Fruit fly (Drosophila melanogaster) whole organism, embryonic: Measurements from ENCODE around the gene dpr2.

ENCODE experiments used
- Bdp1 ChIP-seq: fragments of 200-800 bp; sonication (Bioruptor generic); optimal IDR thresholded peaks from 3 replicates; lab custom pipeline; 2016; ENCODE audit warnings: missing biosample characterization, missing genetic modification characterization
- CG10565 ChIP-seq: fragments of 200-800 bp; sonication (Bioruptor generic); optimal IDR thresholded peaks from 3 replicates; lab custom pipeline; 2016; ENCODE audit warnings: missing biosample characterization, mild to moderate bottlenecking, missing genetic modification characterization
- CG11085 ChIP-seq: fragments of 200-800 bp; sonication (Bioruptor generic); IDR thresholded peaks from 2 replicates; pipeline ENCODE4 v1.3.6; 2022; ENCODE audit warnings: missing biosample characterization, missing genetic modification characterization
- CG12299 ChIP-seq: fragments of 200-800 bp; sonication (Bioruptor generic); optimal IDR thresholded peaks from 2 replicates; lab custom pipeline; 2018; ENCODE audit warnings: missing biosample characterization, mild to moderate bottlenecking, missing genetic modification characterization
- CG1602 ChIP-seq: fragments of 200-800 bp; sonication (Bioruptor generic); optimal IDR thresholded peaks from 3 replicates; lab custom pipeline; 2016; ENCODE audit warnings: missing biosample characterization, missing genetic modification characterization
- CG17802 ChIP-seq: fragments of 200-800 bp; sonication (Bioruptor generic); optimal IDR thresholded peaks from 2 replicates; lab custom pipeline; 2018; ENCODE audit warnings: missing biosample characterization, mild to moderate bottlenecking, missing genetic modification characterization, moderate library complexity
- CG18262 ChIP-seq: fragments of 200-800 bp; optimal IDR thresholded peaks from 3 replicates; lab custom pipeline; 2019; ENCODE audit warnings: missing biosample characterization, mild to moderate bottlenecking, missing genetic modification characterization, moderate library complexity
- CG18599 ChIP-seq: fragments of 200-800 bp; sonication (Bioruptor generic); optimal IDR thresholded peaks from 3 replicates; lab custom pipeline; 2017; ENCODE audit warnings: missing biosample characterization, missing genetic modification characterization, mild to moderate bottlenecking, moderate library complexity, missing genetic modification reagents
- CG3281 ChIP-seq: fragments of 200-800 bp; sonication (Bioruptor generic); optimal IDR thresholded peaks from 3 replicates; lab custom pipeline; 2017; ENCODE audit warnings: missing biosample characterization, mild to moderate bottlenecking, missing genetic modification characterization
- CG34376 ChIP-seq: fragments of 200-800 bp; sonication (Bioruptor generic); optimal IDR thresholded peaks from 2 replicates; lab custom pipeline; 2018; ENCODE audit warnings: missing biosample characterization, mild to moderate bottlenecking, missing genetic modification characterization
- CG4617 ChIP-seq: fragments of 200-800 bp; sonication (Bioruptor generic); optimal IDR thresholded peaks from 3 replicates; lab custom pipeline; 2016; ENCODE audit warnings: missing biosample characterization, missing genetic modification characterization, borderline replicate concordance
- CG5245 ChIP-seq: fragments of 200-800 bp; sonication (Bioruptor generic); optimal IDR thresholded peaks from 3 replicates; lab custom pipeline; 2016; ENCODE audit warnings: missing biosample characterization, missing genetic modification characterization
- CG8290 ChIP-seq, 3 experiments: fragments of 200-800 bp; sonication (Bioruptor generic); optimal IDR thresholded peaks; 2 replicates each; lab custom pipeline; 2016 to 2019; ENCODE audit warnings: missing biosample characterization in 3 of 3, missing genetic modification characterization in 3 of 3, mild to moderate bottlenecking in 2 of 3, moderate library complexity in 1 of 3
- CG8388 ChIP-seq: fragments of 200-800 bp; sonication (Bioruptor generic); optimal IDR thresholded peaks from 2 replicates; lab custom pipeline; 2019; ENCODE audit warnings: missing biosample characterization, mild to moderate bottlenecking, missing genetic modification characterization, moderate library complexity
- CG9797 ChIP-seq: fragments of 200-800 bp; sonication (Bioruptor generic); optimal IDR thresholded peaks from 3 replicates; lab custom pipeline; 2018; ENCODE audit warnings: missing biosample characterization, mild to moderate bottlenecking, missing genetic modification characterization
- Dll ChIP-seq: fragments of 200-800 bp; sonication (Bioruptor generic); IDR thresholded peaks from 4 replicates; pipeline ENCODE4 v1.3.6; 2022; ENCODE audit warnings: missing biosample characterization, missing genetic modification characterization; ENCODE audit not compliant: partially characterized antibody
- HLH3B ChIP-seq: fragments of 200-800 bp; sonication (Bioruptor generic); IDR thresholded peaks from 2 replicates; pipeline ENCODE4 v1.3.6; 2022; ENCODE audit warnings: missing biosample characterization, missing genetic modification characterization
- Hr39 ChIP-seq: fragments of >200 bp; optimal IDR thresholded peaks from 2 replicates; lab custom pipeline; 2017
- MTF-1 ChIP-seq: fragments of 200-800 bp; sonication (Bioruptor generic); optimal IDR thresholded peaks from 2 replicates; lab custom pipeline; 2018; ENCODE audit warnings: missing biosample characterization, mild to moderate bottlenecking, missing genetic modification characterization, borderline replicate concordance
- Optix ChIP-seq: fragments of 200-800 bp; sonication (Bioruptor generic); IDR thresholded peaks from 3 replicates; pipeline ENCODE4 v1.3.6; 2022; ENCODE audit warnings: missing biosample characterization, missing genetic modification characterization
- ap ChIP-seq: fragments of 200-800 bp; sonication (Bioruptor generic); IDR thresholded peaks from 2 replicates; pipeline ENCODE4 v1.3.6; 2022; ENCODE audit warnings: missing biosample characterization, missing genetic modification characterization
- ara ChIP-seq: fragments of 200-800 bp; sonication (Bioruptor generic); IDR thresholded peaks from 2 replicates; pipeline ENCODE4 v1.3.6; 2022; ENCODE audit warnings: missing biosample characterization, missing genetic modification characterization
- bab2 ChIP-seq: fragments of 200-800 bp; sonication (Bioruptor generic); optimal IDR thresholded peaks from 2 replicates; lab custom pipeline; 2016; ENCODE audit warnings: missing biosample characterization, missing genetic modification characterization
- bbx ChIP-seq: fragments of 200-800 bp; sonication (Bioruptor generic); IDR thresholded peaks from 2 replicates; pipeline ENCODE4 v1.3.6; 2022; ENCODE audit warnings: missing biosample characterization, missing genetic modification characterization; ENCODE audit not compliant: partially characterized antibody
- caup ChIP-seq: fragments of 200-800 bp; sonication (Bioruptor generic); optimal IDR thresholded peaks from 3 replicates; lab custom pipeline; 2017; ENCODE audit warnings: missing biosample characterization, mild to moderate bottlenecking, missing genetic modification characterization, moderate library complexity; ENCODE audit not compliant: severe bottlenecking
- chinmo ChIP-seq: fragments of 200-800 bp; sonication (Bioruptor generic); IDR thresholded peaks from 4 replicates; pipeline ENCODE4 v1.3.6; 2022; ENCODE audit warnings: missing biosample characterization, missing genetic modification characterization; ENCODE audit not compliant: partially characterized antibody
- chm ChIP-seq: fragments of 200-800 bp; sonication (Bioruptor generic); IDR thresholded peaks from 2 replicates; pipeline ENCODE4 v1.3.6; 2022; ENCODE audit warnings: missing biosample characterization, missing genetic modification characterization
- chn ChIP-seq: fragments of 200-800 bp; sonication (Bioruptor generic); optimal IDR thresholded peaks from 2 replicates; lab custom pipeline; 2016; ENCODE audit warnings: missing biosample characterization, missing genetic modification characterization
- crc ChIP-seq: fragments of 200-800 bp; sonication (Bioruptor generic); optimal IDR thresholded peaks from 2 replicates; lab custom pipeline; 2016; ENCODE audit warnings: missing biosample characterization, missing genetic modification characterization
- croc ChIP-seq: fragments of 200-800 bp; sonication (Bioruptor generic); conservative IDR thresholded peaks from 3 replicates; pipeline ENCODE4 v1.3.6; 2022; ENCODE audit warnings: missing biosample characterization, missing genetic modification characterization
- crol ChIP-seq: fragments of 200-800 bp; sonication (Bioruptor generic); IDR thresholded peaks from 2 replicates; pipeline ENCODE4 v1.3.6; 2022; ENCODE audit warnings: missing biosample characterization, missing genetic modification characterization
- dmrt99B ChIP-seq: fragments of 200-800 bp; sonication (Bioruptor generic); optimal IDR thresholded peaks from 2 replicates; lab custom pipeline; 2018; ENCODE audit warnings: missing biosample characterization, mild to moderate bottlenecking, missing genetic modification characterization, moderate library complexity
- ewg ChIP-seq: fragments of 200-800 bp; sonication (Bioruptor generic); optimal IDR thresholded peaks from 3 replicates; lab custom pipeline; 2017; ENCODE audit warnings: mild to moderate bottlenecking, missing biosample characterization, missing genetic modification reagents, missing genetic modification characterization
- insv ChIP-seq, 2 experiments: fragments of 200-800 bp; sonication (Bioruptor generic); optimal IDR thresholded peaks; 3 replicates each; lab custom pipeline; 2016 to 2018; ENCODE audit warnings: missing biosample characterization in 2 of 2, missing genetic modification characterization in 2 of 2
- nerfin-2 ChIP-seq: fragments of 200-800 bp; sonication (Bioruptor generic); IDR thresholded peaks from 2 replicates; pipeline ENCODE4 v1.3.6; 2022; ENCODE audit warnings: missing biosample characterization, missing genetic modification characterization; ENCODE audit not compliant: partially characterized antibody
- otp ChIP-seq: fragments of 200-800 bp; sonication (Bioruptor generic); IDR thresholded peaks from 3 replicates; pipeline ENCODE4, ENCODE4 v1.3.6; 2022; ENCODE audit warnings: missing biosample characterization, missing genetic modification characterization
- ranshi ChIP-seq: fragments of 200-800 bp; sonication (Bioruptor generic); IDR thresholded peaks from 2 replicates; pipeline ENCODE4 v1.3.6; 2022; ENCODE audit warnings: missing biosample characterization, missing genetic modification characterization
- row ChIP-seq: fragments of 200-800 bp; sonication (Bioruptor generic); IDR thresholded peaks from 3 replicates; pipeline ENCODE4 v1.3.6; 2022; ENCODE audit warnings: missing biosample characterization, missing genetic modification characterization
- sim ChIP-seq: fragments of 200-800 bp; sonication (Bioruptor generic); IDR thresholded peaks from 2 replicates; pipeline ENCODE4 v1.3.6; 2022; ENCODE audit warnings: missing biosample characterization, missing genetic modification characterization
- so ChIP-seq: fragments of 200-800 bp; sonication (Bioruptor generic); IDR thresholded peaks from 3 replicates; pipeline ENCODE4 v1.3.6; 2022; ENCODE audit warnings: missing biosample characterization, missing genetic modification characterization
- tgo ChIP-seq: fragments of 200-800 bp; sonication (Bioruptor generic); IDR thresholded peaks from 3 replicates; pipeline ENCODE4 v1.3.6; 2022; ENCODE audit warnings: missing biosample characterization, missing genetic modification characterization
- trem ChIP-seq: fragments of 200-800 bp; optimal IDR thresholded peaks from 3 replicates; lab custom pipeline; 2019; ENCODE audit warnings: missing biosample characterization, mild to moderate bottlenecking, missing genetic modification characterization, moderate library complexity
- ttk ChIP-seq: fragments of 200-800 bp; sonication (Bioruptor generic); IDR thresholded peaks from 2 replicates; pipeline ENCODE4 v2.1.2; 2022; ENCODE audit warnings: missing biosample characterization, missing genetic modification characterization
- unc-4 ChIP-seq: fragments of 200-800 bp; sonication (Bioruptor generic); IDR thresholded peaks from 2 replicates; pipeline ENCODE4 v1.3.6; 2022; ENCODE audit warnings: missing biosample characterization, missing genetic modification characterization; ENCODE audit not compliant: partially characterized antibody
- unpg ChIP-seq: fragments of 200-800 bp; sonication (Bioruptor generic); optimal IDR thresholded peaks from 3 replicates; lab custom pipeline; 2018; ENCODE audit warnings: missing biosample characterization, mild to moderate bottlenecking, missing genetic modification characterization, moderate library complexity
- wdn ChIP-seq: fragments of 200-800 bp; sonication (Bioruptor generic); IDR thresholded peaks from 2 replicates; pipeline ENCODE4 v1.3.6; 2022; ENCODE audit warnings: missing biosample characterization, missing genetic modification characterization
- z ChIP-seq: fragments of 200-800 bp; sonication (Bioruptor generic); IDR thresholded peaks from 3 replicates; pipeline ENCODE4 v1.3.6; 2022; ENCODE audit warnings: missing biosample characterization, missing genetic modification characterization
- zfh2 ChIP-seq: fragments of 200-800 bp; sonication (Bioruptor generic); optimal IDR thresholded peaks from 2 replicates; lab custom pipeline; 2016; ENCODE audit warnings: missing biosample characterization, missing genetic modification characterization

dpr2 gene

dm6 chr2L:10967257-10968008, 3.5 kb upstream of the dpr2 start (continued):
- TF ChIP-seq ranshi (GFP tag; lab: Robert Waterston, UW) (no peak), zfh2 (no peak), so (GFP tag; lab: Robert Waterston, UW) (no peak), CG8290 (GFP tag; optimal IDR thresholded peaks at IDR 0.05; lab: Kevin White, UChicago) (no peak), CG8290 (tag; optimal IDR thresholded peaks at IDR 0.05; lab: Kevin White, UChicago) (peak in 1 of 2 experiments; percentile 50), z (GFP tag; lab: Robert Waterston, UW) (0 out of 3 replicates have a peak, but pooled peaks have one; percentile 34), ttk (GFP tag; lab: Robert Waterston, UW) (no peak), ewg (GFP tag; lab: Kevin White, UChicago) (peak; percentile 93), CG18599 (GFP tag; lab: Kevin White, UChicago) (peak; percentile 36), caup (no peak), CG4617 (GFP tag; lab: Kevin White, UChicago) (peak; percentile 79), ara (no peak), CG9797 (GFP tag; lab: Kevin White, UChicago) (no peak), tgo (GFP tag; lab: Robert Waterston, UW) (no peak), bbx (GFP tag; lab: Robert Waterston, UW) (no peak), dmrt99B (no peak), CG17802 (tag; lab: Kevin White, UChicago) (no peak), HLH3B (GFP tag; lab: Robert Waterston, UW) (0 out of 2 replicates have a peak, but pooled peaks have one; percentile 18), chm (GFP tag; lab: Robert Waterston, UW) (peak; percentile 62; the same call in 1 of the 2 replicates), ap (no peak), CG3281 (no peak), insv (GFP tag; optimal IDR thresholded peaks at IDR 0.05; lab: Kevin White, UChicago) (no peak), bab2 (GFP tag; lab: Kevin White, UChicago) (no peak), chn (peak; percentile 29), CG34376 (peak; percentile 15), Optix (GFP tag; lab: Robert Waterston, UW) (no peak; the same call in 2 of the 3 replicates), CG10565 (GFP tag; lab: Kevin White, UChicago) (no peak), Hr39 (no peak), CG5245 (GFP tag; lab: Kevin White, UChicago) (no peak), otp (GFP tag; lab: Robert Waterston, UW) (0 out of 3 replicates have a peak, but pooled peaks have one; percentile 24), chinmo (GFP tag; lab: Robert Waterston, UW) (peak; percentile 57; the same call in 2 of the 4 replicates), row (GFP tag; lab: Robert Waterston, UW) (peak; percentile 77), Dll (GFP tag; lab: Robert Waterston, UW) (peak; percentile 34; the same call in 1 of the 4 replicates), croc (GFP tag; lab: Robert Waterston, UW) (no peak), wdn (GFP tag; lab: Robert Waterston, UW) (no peak), CG8388 (no peak), trem (tag; lab: Kevin White, UChicago) (peak; percentile 90), MTF-1 (GFP tag; lab: Kevin White, UChicago) (no peak), crc (no peak), sim (GFP tag; lab: Robert Waterston, UW) (no peak; the same call in 1 of the 2 replicates), crol (peak; percentile 97), CG1602 (GFP tag; lab: Kevin White, UChicago) (no peak), CG12299 (peak; percentile 20), CG18262 (tag; lab: Kevin White, UChicago) (no peak), unpg (GFP tag; lab: Kevin White, UChicago) (no peak), nerfin-2 (GFP tag; lab: Robert Waterston, UW) (0 out of 2 replicates have a peak, but pooled peaks have one; percentile 12), unc-4 (0 out of 2 replicates have a peak, but pooled peaks have one; percentile 10), CG11085 (GFP tag; lab: Robert Waterston, UW) (no peak), Bdp1 (GFP tag; lab: Kevin White, UChicago) (no peak)
